Fruit fly (Drosophila melanogaster) whole organism, embryonic: ENCODE data around the gene CG7557.

ENCODE experiments used
- BEAF-32 ChIP-seq: fragments of 200-800 bp; sonication (Bioruptor generic); optimal IDR thresholded peaks from 3 replicates; lab custom pipeline; 2017; ENCODE audit warnings: missing biosample characterization, missing genetic modification characterization, mild to moderate bottlenecking, moderate library complexity, missing genetic modification reagents
- CG1024 ChIP-seq: fragments of 200-800 bp; sonication (Bioruptor generic); IDR thresholded peaks from 2 replicates; pipeline ENCODE4 v1.3.6; 2022; ENCODE audit warnings: missing biosample characterization, missing genetic modification characterization
- CG10267 ChIP-seq: fragments of 200-800 bp; sonication (Bioruptor generic); optimal IDR thresholded peaks from 2 replicates; lab custom pipeline; 2018; ENCODE audit warnings: missing biosample characterization, mild to moderate bottlenecking, missing genetic modification characterization, moderate library complexity
- CG12155 ChIP-seq: fragments of 200-800 bp; sonication (Bioruptor generic); optimal IDR thresholded peaks from 3 replicates; lab custom pipeline; 2016; ENCODE audit warnings: missing biosample characterization, missing genetic modification characterization
- CG12299 ChIP-seq: fragments of 200-800 bp; sonication (Bioruptor generic); optimal IDR thresholded peaks from 2 replicates; lab custom pipeline; 2018; ENCODE audit warnings: missing biosample characterization, mild to moderate bottlenecking, missing genetic modification characterization
- CG12659 ChIP-seq: fragments of 200-800 bp; sonication (Bioruptor generic); optimal IDR thresholded peaks from 3 replicates; lab custom pipeline; 2017; ENCODE audit warnings: mild to moderate bottlenecking, missing biosample characterization, missing genetic modification reagents, missing genetic modification characterization
- CG12744 ChIP-seq: fragments of 200-800 bp; sonication (Bioruptor generic); optimal IDR thresholded peaks from 2 replicates; lab custom pipeline; 2016; ENCODE audit warnings: missing biosample characterization, missing genetic modification characterization
- CG13775 ChIP-seq: fragments of 200-800 bp; sonication (Bioruptor generic); optimal IDR thresholded peaks from 3 replicates; lab custom pipeline; 2017; ENCODE audit warnings: missing biosample characterization, mild to moderate bottlenecking, missing genetic modification characterization
- CG15269 ChIP-seq: fragments of 200-800 bp; sonication (Bioruptor generic); optimal IDR thresholded peaks from 2 replicates; lab custom pipeline; 2018; ENCODE audit warnings: missing biosample characterization, mild to moderate bottlenecking, missing genetic modification characterization, moderate library complexity
- CG15514 ChIP-seq: fragments of 200-800 bp; sonication (Bioruptor generic); optimal IDR thresholded peaks from 3 replicates; lab custom pipeline; 2017; ENCODE audit warnings: missing biosample characterization, missing genetic modification characterization, mild to moderate bottlenecking, moderate library complexity, missing genetic modification reagents
- CG16863 ChIP-seq: fragments of 200-800 bp; sonication (Bioruptor generic); optimal IDR thresholded peaks from 3 replicates; lab custom pipeline; 2016; ENCODE audit warnings: missing biosample characterization, missing genetic modification characterization
- CG18476 ChIP-seq: fragments of 200-800 bp; sonication (Bioruptor generic); optimal IDR thresholded peaks from 2 replicates; lab custom pipeline; 2016; ENCODE audit warnings: missing biosample characterization, mild to moderate bottlenecking, missing genetic modification characterization
- CG2875 ChIP-seq: fragments of 200-800 bp; sonication (Bioruptor generic); optimal IDR thresholded peaks from 2 replicates; lab custom pipeline; 2017; ENCODE audit warnings: missing biosample characterization, mild to moderate bottlenecking, missing genetic modification characterization, missing genetic modification reagents
- CG3065 ChIP-seq: fragments of 200-800 bp; sonication (Bioruptor generic); optimal IDR thresholded peaks from 2 replicates; lab custom pipeline; 2016; ENCODE audit warnings: missing biosample characterization, missing genetic modification characterization
- CG31441 ChIP-seq: fragments of 200-800 bp; sonication (Bioruptor generic); IDR thresholded peaks from 2 replicates; pipeline ENCODE4 v1.3.6; 2022; ENCODE audit warnings: missing biosample characterization, missing genetic modification characterization
- CG32767 ChIP-seq: fragments of 200-800 bp; sonication (Bioruptor generic); IDR thresholded peaks from 2 replicates; pipeline ENCODE4 v1.3.6; 2022; ENCODE audit warnings: missing biosample characterization, missing genetic modification characterization
- CG43689 ChIP-seq: fragments of 200-800 bp; sonication (Bioruptor generic); IDR thresholded peaks from 2 replicates; pipeline ENCODE4 v1.3.6; 2022; ENCODE audit warnings: missing biosample characterization, missing genetic modification characterization
- CG4404 ChIP-seq: fragments of 200-800 bp; sonication (Bioruptor generic); IDR thresholded peaks from 2 replicates; pipeline ENCODE4 v1.3.6; 2022; ENCODE audit warnings: missing biosample characterization, missing genetic modification characterization
- CG7271 ChIP-seq: fragments of 200-800 bp; sonication (Bioruptor generic); optimal IDR thresholded peaks from 2 replicates; lab custom pipeline; 2018; ENCODE audit warnings: missing biosample characterization, mild to moderate bottlenecking, missing genetic modification characterization, moderate library complexity
- CG7556 ChIP-seq: fragments of 200-800 bp; sonication (Bioruptor generic); optimal IDR thresholded peaks from 2 replicates; lab custom pipeline; 2017; ENCODE audit warnings: missing biosample characterization, mild to moderate bottlenecking, missing genetic modification characterization
- CG7928 ChIP-seq: fragments of 200-800 bp; sonication (Bioruptor generic); optimal IDR thresholded peaks from 2 replicates; lab custom pipeline; 2017; ENCODE audit warnings: missing biosample characterization, mild to moderate bottlenecking, missing genetic modification characterization
- CG8281 ChIP-seq: fragments of 200-800 bp; sonication (Bioruptor generic); optimal IDR thresholded peaks from 2 replicates; lab custom pipeline; 2018; ENCODE audit warnings: missing biosample characterization, mild to moderate bottlenecking, missing genetic modification characterization, moderate library complexity
- CG8924 ChIP-seq: fragments of 200-800 bp; optimal IDR thresholded peaks from 3 replicates; lab custom pipeline; 2019; ENCODE audit warnings: missing biosample characterization, mild to moderate bottlenecking, missing genetic modification characterization, moderate library complexity
- CG9215 ChIP-seq: fragments of 200-800 bp; sonication (Bioruptor generic); IDR thresholded peaks from 2 replicates; pipeline ENCODE4 v1.3.6; 2022; ENCODE audit warnings: missing biosample characterization, missing genetic modification characterization
- D19B ChIP-seq: fragments of 200-800 bp; sonication (Bioruptor generic); optimal IDR thresholded peaks from 2 replicates; lab custom pipeline; 2017; ENCODE audit warnings: missing biosample characterization, mild to moderate bottlenecking, missing genetic modification characterization
- Deaf1 ChIP-seq: fragments of 200-800 bp; optimal IDR thresholded peaks from 3 replicates; lab custom pipeline; 2019; ENCODE audit warnings: missing biosample characterization, mild to moderate bottlenecking, missing genetic modification characterization, moderate library complexity
- E2f2 ChIP-seq: fragments of 200-800 bp; sonication (Bioruptor generic); IDR thresholded peaks from 2 replicates; pipeline ENCODE4 v1.3.6; 2022; ENCODE audit warnings: missing biosample characterization, missing genetic modification characterization
- HLH3B ChIP-seq: fragments of 200-800 bp; sonication (Bioruptor generic); IDR thresholded peaks from 2 replicates; pipeline ENCODE4 v1.3.6; 2022; ENCODE audit warnings: missing biosample characterization, missing genetic modification characterization
- Mes4 ChIP-seq: fragments of 200-800 bp; sonication (Bioruptor generic); optimal IDR thresholded peaks from 2 replicates; lab custom pipeline; 2016; ENCODE audit warnings: missing biosample characterization, missing genetic modification characterization
- NC2α ChIP-seq: fragments of 200-800 bp; sonication (Bioruptor generic); optimal IDR thresholded peaks from 2 replicates; lab custom pipeline; 2016; ENCODE audit warnings: missing biosample characterization, missing genetic modification characterization
- NfI ChIP-seq: fragments of 200-800 bp; sonication (Bioruptor generic); optimal IDR thresholded peaks from 3 replicates; lab custom pipeline; 2018; ENCODE audit warnings: missing biosample characterization, mild to moderate bottlenecking, missing genetic modification characterization, moderate library complexity
- Ravus ChIP-seq: fragments of 200-800 bp; sonication (Bioruptor generic); IDR thresholded peaks from 2 replicates; pipeline ENCODE4 v1.3.6; 2022; ENCODE audit warnings: missing biosample characterization, missing genetic modification characterization
- Side ChIP-seq: fragments of 200-800 bp; sonication (Bioruptor generic); optimal IDR thresholded peaks from 2 replicates; lab custom pipeline; 2016; ENCODE audit warnings: missing biosample characterization, missing genetic modification characterization
- Sin3A ChIP-seq: fragments of >200 bp; optimal IDR thresholded peaks from 2 replicates; lab custom pipeline; 2018
- Stat92E ChIP-seq, 3 experiments: fragments of >200 bp in 2 of 3; fragments of 200-800 bp in 1 of 3; sonication (Bioruptor generic) in 1 of 3; optimal IDR thresholded peaks; 2 replicates each; lab custom pipeline; 2017 to 2019; ENCODE audit warnings: missing biosample characterization in 3 of 3, missing genetic modification characterization in 3 of 3, mild to moderate bottlenecking in 1 of 3, moderate library complexity in 1 of 3
- az2 ChIP-seq: fragments of 200-800 bp; sonication (Bioruptor generic); optimal IDR thresholded peaks from 3 replicates; lab custom pipeline; 2016; ENCODE audit warnings: missing biosample characterization, missing genetic modification characterization
- bab2 ChIP-seq: fragments of 200-800 bp; sonication (Bioruptor generic); optimal IDR thresholded peaks from 2 replicates; lab custom pipeline; 2016; ENCODE audit warnings: missing biosample characterization, missing genetic modification characterization
- da ChIP-seq: fragments of 200-800 bp; sonication (Bioruptor generic); optimal IDR thresholded peaks from 2 replicates; lab custom pipeline; 2016; ENCODE audit warnings: missing biosample characterization, missing genetic modification characterization
- dmrt11E ChIP-seq: fragments of 200-800 bp; sonication (Bioruptor generic); optimal IDR thresholded peaks from 3 replicates; lab custom pipeline; 2018; ENCODE audit warnings: missing biosample characterization, mild to moderate bottlenecking, missing genetic modification characterization, moderate library complexity
- gsb-n ChIP-seq: fragments of 200-800 bp; sonication (Bioruptor generic); optimal IDR thresholded peaks from 3 replicates; lab custom pipeline; 2018; ENCODE audit warnings: missing biosample characterization, mild to moderate bottlenecking, missing genetic modification characterization
- knrl ChIP-seq: fragments of 200-800 bp; sonication (Bioruptor generic); IDR thresholded peaks from 3 replicates; pipeline ENCODE4 v1.3.6; 2022; ENCODE audit warnings: missing biosample characterization, missing genetic modification characterization; ENCODE audit not compliant: partially characterized antibody
- nom ChIP-seq: fragments of 200-800 bp; sonication (Bioruptor generic); optimal IDR thresholded peaks from 2 replicates; lab custom pipeline; 2017; ENCODE audit warnings: missing biosample characterization, missing genetic modification characterization, mild to moderate bottlenecking, moderate library complexity, missing genetic modification reagents
- onecut ChIP-seq: fragments of 200-800 bp; sonication (Bioruptor generic); IDR thresholded peaks from 2 replicates; pipeline ENCODE4 v1.3.6; 2022; ENCODE audit warnings: missing biosample characterization, missing genetic modification characterization
- phol ChIP-seq: fragments of 200-800 bp; sonication (Bioruptor generic); optimal IDR thresholded peaks from 3 replicates; lab custom pipeline; 2018; ENCODE audit warnings: missing biosample characterization, mild to moderate bottlenecking, missing genetic modification characterization, moderate library complexity
- schlank ChIP-seq: fragments of 200-800 bp; sonication (Bioruptor generic); optimal IDR thresholded peaks from 2 replicates; lab custom pipeline; 2018; ENCODE audit warnings: missing biosample characterization, mild to moderate bottlenecking, missing genetic modification characterization
- slou ChIP-seq: fragments of 200-800 bp; sonication (Bioruptor generic); optimal IDR thresholded peaks from 3 replicates; lab custom pipeline; 2016; ENCODE audit warnings: missing biosample characterization, missing genetic modification characterization
- tin ChIP-seq: fragments of 200-800 bp; sonication (Bioruptor generic); optimal IDR thresholded peaks from 3 replicates; lab custom pipeline; 2016; ENCODE audit warnings: missing biosample characterization, missing genetic modification characterization
- tio ChIP-seq: fragments of 200-800 bp; sonication (Bioruptor generic); optimal IDR thresholded peaks from 2 replicates; lab custom pipeline; 2017; ENCODE audit warnings: missing biosample characterization, missing genetic modification characterization, inconsistent platforms
- ttk ChIP-seq: fragments of 200-800 bp; sonication (Bioruptor generic); IDR thresholded peaks from 2 replicates; pipeline ENCODE4 v2.1.2; 2022; ENCODE audit warnings: missing biosample characterization, missing genetic modification characterization
- tup ChIP-seq: fragments of 200-800 bp; sonication (Bioruptor generic); optimal IDR thresholded peaks from 2 replicates; lab custom pipeline; 2016; ENCODE audit warnings: missing biosample characterization, mild to moderate bottlenecking, missing genetic modification characterization, moderate library complexity
- twi ChIP-seq: fragments of 200-800 bp; optimal IDR thresholded peaks from 2 replicates; lab custom pipeline; 2019; ENCODE audit warnings: missing biosample characterization, mild to moderate bottlenecking, missing genetic modification characterization, moderate library complexity
- unpg ChIP-seq: fragments of 200-800 bp; sonication (Bioruptor generic); optimal IDR thresholded peaks from 3 replicates; lab custom pipeline; 2018; ENCODE audit warnings: missing biosample characterization, mild to moderate bottlenecking, missing genetic modification characterization, moderate library complexity

Gene CG7557

dm6 chr3L:11413697-11414096, 31.3 kb upstream of the CG7557 start (continued):
- no peak for TF ChIP-seq CG3065 (GFP tag; lab: Kevin White, UChicago)
- TF ChIP-seq CG18476 (GFP tag; lab: Kevin White, UChicago): no peak
- no peak for TF ChIP-seq CG8924 (tag; lab: Kevin White, UChicago)
- no peak for TF ChIP-seq CG13775 (GFP tag; lab: Kevin White, UChicago)
- TF ChIP-seq da (GFP tag; lab: Kevin White, UChicago): no peak
- TF ChIP-seq CG32767 (GFP tag; lab: Robert Waterston, UW): no peak
- TF ChIP-seq unpg (GFP tag; lab: Kevin White, UChicago): no peak
- no peak for TF ChIP-seq CG9215
- TF ChIP-seq onecut: no peak
- no peak for TF ChIP-seq CG7271 (tag; lab: Kevin White, UChicago)
- TF ChIP-seq CG31441 (GFP tag; lab: Robert Waterston, UW): peak; percentile 24; the same call in 1 of the 2 replicates
- no peak for TF ChIP-seq tin (GFP tag; lab: Kevin White, UChicago)
- peak; percentile 20 for TF ChIP-seq CG2875
- TF ChIP-seq knrl (GFP tag; lab: Robert Waterston, UW): no peak
- TF ChIP-seq CG7928: no peak
- no peak for TF ChIP-seq Sin3A (lab: Kevin White, UChicago)
- TF ChIP-seq CG12659 (GFP tag; lab: Kevin White, UChicago): no peak
- no peak for TF ChIP-seq E2f2 (GFP tag; lab: Robert Waterston, UW)
- TF ChIP-seq tup (GFP tag; lab: Kevin White, UChicago): no peak
- no peak for TF ChIP-seq NfI
- no peak for TF ChIP-seq nom (GFP tag; lab: Kevin White, UChicago)
- TF ChIP-seq ttk (GFP tag; lab: Robert Waterston, UW): no peak
- peak; percentile 12 for TF ChIP-seq CG7556 (GFP tag; lab: Kevin White, UChicago)
- no peak for TF ChIP-seq slou (GFP tag; lab: Kevin White, UChicago)
- peak; percentile 6 for TF ChIP-seq phol
- TF ChIP-seq gsb-n: no peak
- TF ChIP-seq tio (GFP tag; lab: Kevin White, UChicago): no peak
- no peak for TF ChIP-seq CG15269 (tag; lab: Kevin White, UChicago)
- no peak for TF ChIP-seq CG8281 (tag; lab: Kevin White, UChicago)
- no peak for TF ChIP-seq Mes4
- TF ChIP-seq Ravus (GFP tag; lab: Robert Waterston, UW): no peak
- TF ChIP-seq CG4404: no peak
- TF ChIP-seq dmrt11E: peak; percentile 62
- no peak for TF ChIP-seq Stat92E (GFP tag; optimal IDR thresholded peaks at IDR 0.05; lab: Kevin White, UChicago)
- TF ChIP-seq CG12744: no peak
- no peak for TF ChIP-seq bab2 (GFP tag; lab: Kevin White, UChicago)
- TF ChIP-seq BEAF-32 (GFP tag; lab: Kevin White, UChicago): peak; percentile 2
- no peak for TF ChIP-seq CG1024 (GFP tag; lab: Robert Waterston, UW)
- TF ChIP-seq twi (tag; lab: Kevin White, UChicago): no peak
- no peak for TF ChIP-seq CG12299 (tag; lab: Kevin White, UChicago)
- no peak for TF ChIP-seq CG43689 (GFP tag; lab: Robert Waterston, UW)
- TF ChIP-seq az2 (GFP tag; lab: Kevin White, UChicago): no peak
- no peak for TF ChIP-seq D19B
- no peak for TF ChIP-seq HLH3B (GFP tag; lab: Robert Waterston, UW)
- no peak for TF ChIP-seq NC2α (GFP tag; lab: Kevin White, UChicago)
- TF ChIP-seq CG16863 (GFP tag; lab: Kevin White, UChicago): no peak
- no peak for TF ChIP-seq Deaf1 (tag; lab: Kevin White, UChicago)
- TF ChIP-seq CG15514 (GFP tag; lab: Kevin White, UChicago): no peak
- TF ChIP-seq Side (GFP tag; lab: Kevin White, UChicago): no peak
- TF ChIP-seq CG10267: no peak
- TF ChIP-seq CG12155: no peak
- no peak for TF ChIP-seq schlank (tag; lab: Kevin White, UChicago)
